Fruit fly (Drosophila melanogaster) whole organism, pupa: ENCODE measurements around the gene CG33286.

Source experiments
- CG10348 ChIP-seq: fragments of 200-800 bp; sonication (Bioruptor generic); IDR thresholded peaks from 2 replicates; pipeline ENCODE4 v1.3.6; 2022; ENCODE audit warnings: missing biosample characterization, missing genetic modification characterization
- CG12605 ChIP-seq: fragments of 200-800 bp; sonication (Bioruptor generic); IDR thresholded peaks from 2 replicates; pipeline ENCODE4 v1.3.6; 2022; ENCODE audit warnings: missing biosample characterization, missing genetic modification characterization
- CG13204 ChIP-seq: fragments of 200-800 bp; sonication (Bioruptor generic); optimal IDR thresholded peaks from 2 replicates; lab custom pipeline; 2018; ENCODE audit warnings: missing biosample characterization, mild to moderate bottlenecking, missing genetic modification characterization, moderate library complexity
- CG14655 ChIP-seq: fragments of 200-800 bp; sonication (Bioruptor generic); optimal IDR thresholded peaks from 3 replicates; lab custom pipeline; 2017; ENCODE audit warnings: mild to moderate bottlenecking, missing biosample characterization, missing genetic modification reagents, missing genetic modification characterization
- CG15710 ChIP-seq: fragments of 200-800 bp; sonication (Bioruptor generic); optimal IDR thresholded peaks from 2 replicates; lab custom pipeline; 2018; ENCODE audit warnings: missing biosample characterization, mild to moderate bottlenecking, missing genetic modification characterization, moderate library complexity
- CG17806 ChIP-seq: fragments of 200-800 bp; sonication (Bioruptor generic); optimal IDR thresholded peaks from 2 replicates; lab custom pipeline; 2018; ENCODE audit warnings: missing biosample characterization, mild to moderate bottlenecking, missing genetic modification characterization, moderate library complexity
- CG32121 ChIP-seq: fragments of 200-800 bp; sonication (Bioruptor generic); IDR thresholded peaks from 2 replicates; pipeline ENCODE4 v1.3.6; 2022; ENCODE audit warnings: missing biosample characterization, missing genetic modification characterization
- CG34367 ChIP-seq: fragments of 200-800 bp; sonication (Bioruptor generic); optimal IDR thresholded peaks from 2 replicates; lab custom pipeline; 2018; ENCODE audit warnings: missing biosample characterization, mild to moderate bottlenecking, missing genetic modification characterization
- CG4496 ChIP-seq: fragments of 200-800 bp; sonication (Bioruptor generic); IDR thresholded peaks from 3 replicates; pipeline ENCODE4 v1.3.6; 2022; ENCODE audit warnings: missing biosample characterization, missing genetic modification characterization
- CG8159 ChIP-seq: fragments of 200-800 bp; sonication (Bioruptor generic); optimal IDR thresholded peaks from 3 replicates; lab custom pipeline; 2018; ENCODE audit warnings: missing biosample characterization, mild to moderate bottlenecking, missing genetic modification characterization, moderate library complexity
- CG8301 ChIP-seq: fragments of 200-800 bp; sonication (Bioruptor generic); optimal IDR thresholded peaks from 2 replicates; lab custom pipeline; 2018; ENCODE audit warnings: missing biosample characterization, mild to moderate bottlenecking, missing genetic modification characterization
- CG9948 ChIP-seq: fragments of 200-800 bp; sonication (Bioruptor generic); optimal IDR thresholded peaks from 2 replicates; lab custom pipeline; 2018; ENCODE audit warnings: missing biosample characterization, mild to moderate bottlenecking, missing genetic modification characterization, moderate library complexity
- D1 ChIP-seq: fragments of 200-800 bp; sonication (Bioruptor generic); optimal IDR thresholded peaks from 2 replicates; lab custom pipeline; 2018; ENCODE audit warnings: missing biosample characterization, mild to moderate bottlenecking, missing genetic modification characterization, moderate library complexity
- EcR ChIP-seq: fragments of 200-800 bp; sonication (Bioruptor generic); optimal IDR thresholded peaks from 3 replicates; lab custom pipeline; 2019; ENCODE audit warnings: missing biosample characterization, missing genetic modification characterization, mild to moderate bottlenecking, moderate library complexity, missing genetic modification reagents
- Ets98B ChIP-seq: fragments of 200-800 bp; sonication (Bioruptor generic); IDR thresholded peaks from 2 replicates; pipeline ENCODE4 v1.3.6; 2022; ENCODE audit warnings: missing biosample characterization, missing genetic modification characterization
- Pif1A ChIP-seq: fragments of 200-800 bp; sonication (Bioruptor generic); optimal IDR thresholded peaks from 3 replicates; lab custom pipeline; 2016; ENCODE audit warnings: missing biosample characterization, missing genetic modification characterization
- Pif1B ChIP-seq: fragments of 200-800 bp; sonication (Bioruptor generic); optimal IDR thresholded peaks from 3 replicates; lab custom pipeline; 2016; ENCODE audit warnings: missing biosample characterization, missing genetic modification characterization
- Snoo ChIP-seq: fragments of 200-800 bp; sonication (Bioruptor generic); optimal IDR thresholded peaks from 3 replicates; lab custom pipeline; 2017; ENCODE audit warnings: missing biosample characterization, mild to moderate bottlenecking, missing genetic modification characterization, inconsistent platforms
- fd96Ca ChIP-seq: fragments of 200-800 bp; sonication (Bioruptor generic); IDR thresholded peaks from 3 replicates; pipeline ENCODE4 v1.3.6; 2022; ENCODE audit warnings: missing biosample characterization, missing genetic modification characterization
- gl ChIP-seq: fragments of 200-800 bp; sonication (Bioruptor generic); optimal IDR thresholded peaks from 2 replicates; lab custom pipeline; 2018; ENCODE audit warnings: missing biosample characterization, mild to moderate bottlenecking, missing genetic modification characterization
- rn ChIP-seq: fragments of 200-800 bp; sonication (Bioruptor generic); IDR thresholded peaks from 2 replicates; pipeline ENCODE4 v1.3.6; 2022; ENCODE audit warnings: missing biosample characterization, missing genetic modification characterization

Gene CG33286

DNA sequence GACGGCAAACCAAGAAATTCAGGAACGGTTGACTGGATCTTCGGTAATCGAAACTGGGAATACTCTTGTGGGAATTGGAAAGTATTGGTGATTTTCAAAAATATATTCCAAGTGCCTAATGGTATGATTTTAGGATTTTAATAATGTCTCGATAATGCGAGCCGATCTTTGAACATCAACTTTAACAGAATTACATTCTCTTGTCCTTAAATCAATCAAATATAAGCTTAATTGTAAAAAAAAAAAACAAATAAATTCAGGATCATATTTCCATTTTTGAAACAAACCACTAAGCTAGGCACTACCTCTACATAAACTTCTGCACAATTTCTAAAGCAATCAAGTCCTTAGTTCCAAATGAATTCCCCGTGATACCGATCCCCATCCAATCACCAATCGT, 26.1 kb downstream of the CG33286 start:
- TF ChIP-seq fd96Ca (GFP tag; lab: Robert Waterston, UW): no peak
- no peak for TF ChIP-seq EcR (GFP tag; lab: Kevin White, UChicago)
- TF ChIP-seq Snoo (tag; lab: Kevin White, UChicago): no peak
- TF ChIP-seq CG13204 (GFP tag; lab: Kevin White, UChicago): no peak
- TF ChIP-seq CG4496 (GFP tag; lab: Robert Waterston, UW): no peak
- TF ChIP-seq CG14655 (GFP tag; lab: Kevin White, UChicago): no peak
- no peak for TF ChIP-seq CG34367 (tag; lab: Kevin White, UChicago)

DNA sequence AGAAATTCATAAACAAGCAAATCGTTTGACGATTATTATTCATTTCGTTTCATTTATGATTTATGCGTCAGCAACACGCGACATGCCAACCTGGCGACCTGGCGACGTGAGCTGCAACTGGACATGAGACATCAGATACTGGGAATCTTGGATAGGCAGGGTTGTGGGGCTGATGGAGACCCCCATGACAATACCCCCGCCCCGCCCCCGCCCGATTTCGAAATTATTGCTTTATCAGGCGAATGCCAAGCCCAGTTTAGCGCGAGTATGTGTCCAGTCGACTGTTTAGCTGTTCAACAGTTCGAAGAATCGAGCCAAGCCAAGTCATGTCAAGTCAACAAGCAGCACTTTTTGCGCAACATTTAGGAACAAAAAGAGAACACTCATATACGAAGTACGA, 27.6 kb downstream of the CG33286 start:
- no peak for TF ChIP-seq Snoo (tag; lab: Kevin White, UChicago)
- TF ChIP-seq Pif1B: no peak
- TF ChIP-seq CG10348 (GFP tag; lab: Robert Waterston, UW): no peak
- TF ChIP-seq Pif1A (GFP tag; lab: Kevin White, UChicago): no peak
- no peak for TF ChIP-seq CG12605
- TF ChIP-seq CG4496 (GFP tag; lab: Robert Waterston, UW): no peak
- no peak for TF ChIP-seq D1
- TF ChIP-seq rn: no peak
- no peak for TF ChIP-seq CG34367 (tag; lab: Kevin White, UChicago)
- TF ChIP-seq CG17806: no peak
- no peak for TF ChIP-seq fd96Ca (GFP tag; lab: Robert Waterston, UW)
- TF ChIP-seq gl: no peak
- no peak for TF ChIP-seq CG8159 (tag; lab: Kevin White, UChicago)
- TF ChIP-seq CG8301 (tag; lab: Kevin White, UChicago): no peak
- no peak for TF ChIP-seq EcR (GFP tag; lab: Kevin White, UChicago)

DNA sequence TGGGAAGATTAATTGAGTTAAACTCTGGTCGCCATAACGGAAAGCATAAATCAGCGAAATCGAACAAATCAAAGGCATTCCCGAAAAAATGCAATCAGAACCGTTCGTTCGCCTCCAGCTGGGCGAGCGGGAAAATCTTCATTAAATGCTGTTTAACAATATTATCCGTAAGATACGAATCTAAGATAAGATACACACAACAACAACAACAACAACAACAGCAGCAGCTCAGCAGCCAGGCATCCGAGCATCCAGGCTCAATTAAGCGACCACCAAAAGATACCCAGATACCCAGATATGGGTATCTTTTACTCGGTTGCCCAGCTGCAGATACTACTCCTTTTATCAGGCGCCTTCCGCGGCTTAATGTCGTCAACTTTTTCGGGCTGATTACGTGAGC, 28.4 kb downstream of the CG33286 start:
- TF ChIP-seq gl (no peak), Ets98B (GFP tag; lab: Robert Waterston, UW) (no peak), CG17806 (no peak), CG34367 (tag; lab: Kevin White, UChicago) (no peak), CG12605 (no peak), Pif1B (no peak), Snoo (tag; lab: Kevin White, UChicago) (no peak), CG9948 (no peak), fd96Ca (GFP tag; lab: Robert Waterston, UW) (no peak), CG4496 (GFP tag; lab: Robert Waterston, UW) (no peak), D1 (no peak), CG8159 (tag; lab: Kevin White, UChicago) (no peak), CG32121 (GFP tag; lab: Robert Waterston, UW) (no peak), Pif1A (GFP tag; lab: Kevin White, UChicago) (no peak)
- TF ChIP-seq, all 21 proteins: peak for 0

DNA sequence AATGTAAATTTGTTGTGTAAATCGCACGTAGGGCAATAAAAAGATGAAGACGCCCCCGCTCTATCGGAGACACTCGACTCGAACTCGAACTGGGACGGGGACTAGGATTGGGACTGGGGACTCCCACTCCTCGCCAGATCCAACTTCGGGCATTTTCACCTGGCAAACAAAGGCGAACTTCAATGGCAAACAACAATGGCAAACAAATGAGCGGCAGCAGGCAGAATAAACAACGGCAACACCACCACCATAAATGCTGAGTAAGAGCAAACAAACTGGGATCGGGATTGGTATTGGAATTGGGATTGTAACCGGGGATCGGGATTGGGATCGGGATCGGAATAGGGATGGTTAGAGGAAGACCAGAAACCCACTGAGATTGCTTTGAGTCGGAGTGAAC, 30.3 kb downstream of the CG33286 start:
- peak; percentile 8 for TF ChIP-seq EcR (GFP tag; lab: Kevin White, UChicago)
- TF ChIP-seq CG17806: no peak
- TF ChIP-seq CG4496 (GFP tag; lab: Robert Waterston, UW): 0 out of 3 replicates have a peak, but pooled peaks have one; percentile 25
- TF ChIP-seq CG8159 (tag; lab: Kevin White, UChicago): peak; percentile 0
- peak; percentile 21 for TF ChIP-seq gl

DNA sequence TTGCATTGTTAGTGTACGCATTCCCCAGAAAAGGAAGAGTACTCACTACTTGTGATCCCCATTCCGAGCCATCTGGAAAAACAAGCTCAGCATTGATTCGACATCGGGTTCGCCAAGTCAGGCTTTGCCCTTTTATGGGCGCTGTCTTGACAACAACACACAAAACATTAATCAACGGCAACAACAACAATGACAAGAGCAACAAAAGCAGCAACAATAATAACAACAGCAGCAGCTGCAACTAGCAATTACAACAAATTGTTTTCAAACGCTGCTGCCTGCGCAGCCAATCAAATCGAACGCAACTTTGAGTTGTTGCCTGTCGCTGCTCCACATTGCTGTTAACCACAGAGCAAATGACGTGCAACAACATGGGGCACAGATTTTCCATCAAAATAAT, 32.4 kb downstream of the CG33286 start:
- TF ChIP-seq CG32121 (GFP tag; lab: Robert Waterston, UW): no peak
- no peak for TF ChIP-seq Pif1B
- no peak for TF ChIP-seq CG15710
- no peak for TF ChIP-seq Ets98B (GFP tag; lab: Robert Waterston, UW)
- TF ChIP-seq CG9948: no peak
- no peak for TF ChIP-seq CG17806
- TF ChIP-seq CG34367 (tag; lab: Kevin White, UChicago): no peak
- no peak for TF ChIP-seq rn
- no peak for TF ChIP-seq CG13204 (GFP tag; lab: Kevin White, UChicago)
- no peak for TF ChIP-seq CG4496 (GFP tag; lab: Robert Waterston, UW)
- TF ChIP-seq EcR (GFP tag; lab: Kevin White, UChicago): no peak
- TF ChIP-seq CG12605: no peak
- no peak for TF ChIP-seq gl
- TF ChIP-seq fd96Ca (GFP tag; lab: Robert Waterston, UW): no peak
- no peak for TF ChIP-seq D1
- no peak for TF ChIP-seq CG14655 (GFP tag; lab: Kevin White, UChicago)

DNA sequence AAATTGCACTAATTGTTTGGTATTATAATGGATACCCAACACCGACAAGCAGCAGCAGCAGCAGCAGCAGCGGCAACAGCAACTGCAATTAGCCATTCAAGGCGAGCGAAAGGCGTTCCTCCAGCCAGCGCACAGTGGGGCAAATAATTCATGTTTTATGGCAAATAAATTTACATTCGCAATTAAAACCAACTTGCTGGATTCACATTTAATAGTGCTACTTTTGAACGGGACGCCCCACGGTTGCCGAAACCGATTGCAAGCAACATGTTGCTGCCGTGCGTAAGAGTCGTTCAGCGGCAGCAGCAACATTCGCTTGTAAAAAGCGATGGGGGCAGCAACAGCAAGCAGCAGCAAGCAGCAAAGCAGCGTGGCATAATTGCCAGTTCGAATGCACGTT, 40.8 kb downstream of the CG33286 start:
- no peak for TF ChIP-seq D1
- TF ChIP-seq rn: no peak
- TF ChIP-seq Ets98B (GFP tag; lab: Robert Waterston, UW): peak; percentile 63; the same call in 1 of the 2 replicates
- no peak for TF ChIP-seq CG9948
- peak; percentile 27 for TF ChIP-seq CG34367 (tag; lab: Kevin White, UChicago)
- peak; percentile 68; the same call in 2 of the 3 replicates for TF ChIP-seq CG4496 (GFP tag; lab: Robert Waterston, UW)
- TF ChIP-seq CG8301 (tag; lab: Kevin White, UChicago): peak; percentile 10
- peak; percentile 56 for TF ChIP-seq Pif1B
- peak; percentile 20 for TF ChIP-seq Snoo (tag; lab: Kevin White, UChicago)
- TF ChIP-seq fd96Ca (GFP tag; lab: Robert Waterston, UW): peak; percentile 61
- peak; percentile 28 for TF ChIP-seq CG14655 (GFP tag; lab: Kevin White, UChicago)
- TF ChIP-seq CG8159 (tag; lab: Kevin White, UChicago): peak; percentile 10
- TF ChIP-seq Pif1A (GFP tag; lab: Kevin White, UChicago): peak; percentile 54
- TF ChIP-seq CG17806: peak; percentile 41
- peak; percentile 45 for TF ChIP-seq CG13204 (GFP tag; lab: Kevin White, UChicago)
- peak; percentile 17 for TF ChIP-seq CG15710
- TF ChIP-seq gl: peak; percentile 12
- no peak for TF ChIP-seq CG10348 (GFP tag; lab: Robert Waterston, UW)
- TF ChIP-seq CG32121 (GFP tag; lab: Robert Waterston, UW): no peak
- no peak; the same call in 1 of the 2 replicates for TF ChIP-seq CG12605
- no peak for TF ChIP-seq EcR (GFP tag; lab: Kevin White, UChicago)
- TF ChIP-seq, all 21 proteins: peak for 14
